Worm (Caenorhabditis elegans): ENCODE results near the gene Y54G2A.44.
"Not testable (repeated sequence)": the region's sequence is repeated elsewhere in the genome, so short reads cannot be mapped to it uniquely, and the experiment has no call there.

The Y54G2A.44 gene

ce11 chrIV:2775992-2776630 lies 25.5 kb upstream of the Y54G2A.44 start:
- TF ChIP-seq ceh-82 (tag; optimal IDR thresholded peaks at IDR 0.05) (no peak), R02D3.7 (tag; optimal IDR thresholded peaks at IDR 0.05) (no peak), unc-62 (GFP tag; optimal IDR thresholded peaks at IDR 0.05) (no peak), lin-39 (tag; optimal IDR thresholded peaks at IDR 0.05) (peak; percentile 78), egl-5 (tag; optimal IDR thresholded peaks at IDR 0.05) (no peak), snpc-4 (tag; optimal IDR thresholded peaks at IDR 0.05) (peak; percentile 22), pha-4 (tag; optimal IDR thresholded peaks at IDR 0.05) (peak; percentile 46), elt-1 (tag; optimal IDR thresholded peaks at IDR 0.05) (no peak), pqm-1 (tag; optimal IDR thresholded peaks at IDR 0.05) (no peak), zag-1 (tag; optimal IDR thresholded peaks at IDR 0.05) (no peak), ztf-4 (tag; optimal IDR thresholded peaks at IDR 0.05) (no peak), ztf-11 (tag; optimal IDR thresholded peaks at IDR 0.05) (no peak), hmg-11 (tag; optimal IDR thresholded peaks at IDR 0.05) (peak; percentile 48), aly-2 (tag; optimal IDR thresholded peaks at IDR 0.05) (no peak), fos-1 (tag; optimal IDR thresholded peaks at IDR 0.05) (no peak), sea-2 (GFP tag; optimal IDR thresholded peaks at IDR 0.05) (no peak), nfya-1 (tag; optimal IDR thresholded peaks at IDR 0.05; ENCODE audit: insufficient read depth) (peak; percentile 57), nhr-43 (tag; optimal IDR thresholded peaks at IDR 0.05; ENCODE audit: poor library complexity, severe bottlenecking) (no peak), nhr-237 (tag; optimal IDR thresholded peaks at IDR 0.05) (no peak), nhr-25 (tag; optimal IDR thresholded peaks at IDR 0.05) (no peak), ceh-28 (tag; optimal IDR thresholded peaks at IDR 0.05) (no peak), nhr-23 (tag; optimal IDR thresholded peaks at IDR 0.05) (no peak), egl-27 (tag; optimal IDR thresholded peaks at IDR 0.05) (no peak), fkh-2 (tag; optimal IDR thresholded peaks at IDR 0.05) (no peak), unc-39 (tag; optimal IDR thresholded peaks at IDR 0.05) (no peak), tbx-2 (tag; optimal IDR thresholded peaks at IDR 0.05) (no peak), nhr-77 (tag; optimal IDR thresholded peaks at IDR 0.05) (no peak)

- TF ChIP-seq elt-1 (tag; optimal IDR thresholded peaks at IDR 0.05) (no peak), lin-15B (tag; optimal IDR thresholded peaks at IDR 0.05) (no peak), ceh-82 (tag; optimal IDR thresholded peaks at IDR 0.05) (no peak), nhr-23 (tag; optimal IDR thresholded peaks at IDR 0.05) (no peak), lsy-12 (tag; optimal IDR thresholded peaks at IDR 0.05) (no peak), nfya-1 (tag; optimal IDR thresholded peaks at IDR 0.05; ENCODE audit: insufficient read depth) (no peak), pqm-1 (tag; optimal IDR thresholded peaks at IDR 0.05) (no peak), egl-5 (tag; optimal IDR thresholded peaks at IDR 0.05) (no peak), sea-2 (GFP tag; optimal IDR thresholded peaks at IDR 0.05) (no peak), fkh-2 (tag; optimal IDR thresholded peaks at IDR 0.05) (no peak), daf-12 (tag; optimal IDR thresholded peaks at IDR 0.05) (no peak), nhr-25 (tag; optimal IDR thresholded peaks at IDR 0.05) (no peak), fkh-10 (GFP tag; optimal IDR thresholded peaks at IDR 0.05) (no peak)
These were observed 24.9 kb upstream of the Y54G2A.44 start for ce11 chrIV:2776733-2777132.

- TF ChIP-seq mdl-1, ztf-4, fkh-2 (tag; optimal IDR thresholded peaks at IDR 0.05): not testable (repeated sequence)
These were observed 23.8 kb upstream of the Y54G2A.44 start, which contains the start of gene Y54G2A.72 for ce11 chrIV:2777841-2778240. TSS of gene Y54G2A.72 (plus strand) at chrIV:2778141.

- TF ChIP-seq ZK546.5 (tag; optimal IDR thresholded peaks at IDR 0.05) (no peak), nhr-11 (tag; optimal IDR thresholded peaks at IDR 0.05) (no peak), nfya-1 (tag; optimal IDR thresholded peaks at IDR 0.05; ENCODE audit: insufficient read depth) (no peak), ceh-82 (tag; optimal IDR thresholded peaks at IDR 0.05) (no peak), ztf-4 (tag; optimal IDR thresholded peaks at IDR 0.05) (no peak), fkh-10 (GFP tag; optimal IDR thresholded peaks at IDR 0.05) (no peak), nhr-67 (tag; optimal IDR thresholded peaks at IDR 0.05) (no peak), mml-1 (tag; optimal IDR thresholded peaks at IDR 0.05) (no peak), nhr-28 (tag; optimal IDR thresholded peaks at IDR 0.05) (no peak), egl-27 (tag; optimal IDR thresholded peaks at IDR 0.05) (no peak), nhr-23 (tag; optimal IDR thresholded peaks at IDR 0.05) (no peak), snpc-4 (tag; optimal IDR thresholded peaks at IDR 0.05) (no peak), nhr-12 (tag; optimal IDR thresholded peaks at IDR 0.05) (no peak)
These were observed 18.7 kb upstream of the Y54G2A.44 start, which contains the start of gene Y54G2A.12 for ce11 chrIV:2782793-2783540. TSS of gene Y54G2A.12 (minus strand) at chrIV:2782843.

All from whole organism, L3 larva.